Worm (Caenorhabditis elegans): Measurements from ENCODE around the gene ace-1.
A peak's percentile ranks its signal among the peaks of the same experiment; 100 is the strongest.

ace-1 gene

ce11 chrX:16413208-16413995 is 46.3 kb downstream of the ace-1 start (continued):
- TF ChIP-seq ceh-32 (tag; optimal IDR thresholded peaks at IDR 0.05; ENCODE audit: poor library complexity), result no peak
- no peak for TF ChIP-seq lin-38 (GFP tag; IDR thresholded peaks at IDR 0.05)
- TF ChIP-seq Y75B8A.6 (GFP tag; IDR thresholded peaks at IDR 0.05), result no peak
- no peak for TF ChIP-seq madf-9 (GFP tag; conservative IDR thresholded peaks at IDR 0.05)
- no peak for TF ChIP-seq lsy-2 (tag; optimal IDR thresholded peaks at IDR 0.05)
- TF ChIP-seq dmd-6 (GFP tag; IDR thresholded peaks at IDR 0.05), result peak; percentile 48
- TF ChIP-seq unc-39 (tag; optimal IDR thresholded peaks at IDR 0.05), result no peak
- no peak for TF ChIP-seq rbr-2 (tag; optimal IDR thresholded peaks at IDR 0.05)
- no peak for TF ChIP-seq ces-1 (GFP tag; optimal IDR thresholded peaks at IDR 0.05)
- no peak for TF ChIP-seq lin-1 (GFP tag; IDR thresholded peaks at IDR 0.05)
- peak; percentile 95 for TF ChIP-seq aha-1 (tag)
- TF ChIP-seq lir-3 (tag; optimal IDR thresholded peaks at IDR 0.05), result no peak
- TF ChIP-seq F26F4.8 (GFP tag; conservative IDR thresholded peaks at IDR 0.05), result no peak

- TF ChIP-seq hlh-11 (tag; optimal IDR thresholded peaks at IDR 0.05) (peak; percentile 37), daf-19 (GFP tag; conservative IDR thresholded peaks at IDR 0.05) (0 out of 2 replicates have a peak, but pooled peaks have one; percentile 13), mep-1 (tag; optimal IDR thresholded peaks at IDR 0.05) (no peak), nhr-25 (tag; optimal IDR thresholded peaks at IDR 0.05; ENCODE audit: borderline replicate concordance, insufficient read depth) (peak; percentile 73), spr-1 (tag; optimal IDR thresholded peaks at IDR 0.05) (no peak), mdl-1 (tag; optimal IDR thresholded peaks at IDR 0.05) (peak; percentile 57 to 79), nhr-28 (tag; optimal IDR thresholded peaks at IDR 0.05) (peak; percentile 66), mxl-3 (GFP tag; optimal IDR thresholded peaks at IDR 0.05) (peak; percentile 63), lin-13 (GFP tag; optimal IDR thresholded peaks at IDR 0.05) (no peak), hlh-30 (tag; optimal IDR thresholded peaks at IDR 0.05; ENCODE audit: insufficient read depth) (peak; percentile 19)
Observed at ce11 chrX:16414572-16414971, 47.5 kb downstream of the ace-1 start.

ce11 chrX:16416790-16417330 is 49.8 kb downstream of the ace-1 start, which contains the start of gene eat-17:
Gene eat-17 (minus strand): TSS chrX:16416840.
- TF ChIP-seq pha-4 (GFP tag; IDR thresholded peaks at IDR 0.05), result no peak
- TF ChIP-seq pha-4 (tag; optimal IDR thresholded peaks at IDR 0.05), result no peak
- peak; percentile 54 for TF ChIP-seq set-16 (GFP tag; IDR thresholded peaks at IDR 0.05)
- TF ChIP-seq aha-1 (tag), result peak; percentile 31
- TF ChIP-seq nhr-11 (tag; optimal IDR thresholded peaks at IDR 0.05), result no peak
- no peak for TF ChIP-seq lin-1 (GFP tag; IDR thresholded peaks at IDR 0.05)
- TF ChIP-seq sdz-12 (GFP tag; optimal IDR thresholded peaks at IDR 0.05), result no peak

- TF ChIP-seq Y5F2A.4 (GFP tag; optimal IDR thresholded peaks at IDR 0.05) (no peak), ama-1 (optimal IDR thresholded peaks at IDR 0.05) (no peak), skn-1 (tag; optimal IDR thresholded peaks at IDR 0.05) (no peak)
Observed at ce11 chrX:16418396-16418795, 51.3 kb downstream of the ace-1 start.

All from whole organism, L4 larva.